Fruit fly (Drosophila melanogaster) whole organism, pupa: Measurements from ENCODE around the gene CG15478.

Experiments
- CG10348 ChIP-seq: fragments of 200-800 bp; sonication (Bioruptor generic); IDR thresholded peaks from 2 replicates; pipeline ENCODE4 v1.3.6; 2022; ENCODE audit warnings: missing biosample characterization, missing genetic modification characterization
- CG12605 ChIP-seq: fragments of 200-800 bp; sonication (Bioruptor generic); IDR thresholded peaks from 2 replicates; pipeline ENCODE4 v1.3.6; 2022; ENCODE audit warnings: missing biosample characterization, missing genetic modification characterization
- CG13204 ChIP-seq: fragments of 200-800 bp; sonication (Bioruptor generic); optimal IDR thresholded peaks from 2 replicates; lab custom pipeline; 2018; ENCODE audit warnings: missing biosample characterization, mild to moderate bottlenecking, missing genetic modification characterization, moderate library complexity
- CG14655 ChIP-seq: fragments of 200-800 bp; sonication (Bioruptor generic); optimal IDR thresholded peaks from 3 replicates; lab custom pipeline; 2017; ENCODE audit warnings: mild to moderate bottlenecking, missing biosample characterization, missing genetic modification reagents, missing genetic modification characterization
- CG15710 ChIP-seq: fragments of 200-800 bp; sonication (Bioruptor generic); optimal IDR thresholded peaks from 2 replicates; lab custom pipeline; 2018; ENCODE audit warnings: missing biosample characterization, mild to moderate bottlenecking, missing genetic modification characterization, moderate library complexity
- CG17806 ChIP-seq: fragments of 200-800 bp; sonication (Bioruptor generic); optimal IDR thresholded peaks from 2 replicates; lab custom pipeline; 2018; ENCODE audit warnings: missing biosample characterization, mild to moderate bottlenecking, missing genetic modification characterization, moderate library complexity
- CG32121 ChIP-seq: fragments of 200-800 bp; sonication (Bioruptor generic); IDR thresholded peaks from 2 replicates; pipeline ENCODE4 v1.3.6; 2022; ENCODE audit warnings: missing biosample characterization, missing genetic modification characterization
- CG34367 ChIP-seq: fragments of 200-800 bp; sonication (Bioruptor generic); optimal IDR thresholded peaks from 2 replicates; lab custom pipeline; 2018; ENCODE audit warnings: missing biosample characterization, mild to moderate bottlenecking, missing genetic modification characterization
- CG4496 ChIP-seq: fragments of 200-800 bp; sonication (Bioruptor generic); IDR thresholded peaks from 3 replicates; pipeline ENCODE4 v1.3.6; 2022; ENCODE audit warnings: missing biosample characterization, missing genetic modification characterization
- CG8159 ChIP-seq: fragments of 200-800 bp; sonication (Bioruptor generic); optimal IDR thresholded peaks from 3 replicates; lab custom pipeline; 2018; ENCODE audit warnings: missing biosample characterization, mild to moderate bottlenecking, missing genetic modification characterization, moderate library complexity
- CG8301 ChIP-seq: fragments of 200-800 bp; sonication (Bioruptor generic); optimal IDR thresholded peaks from 2 replicates; lab custom pipeline; 2018; ENCODE audit warnings: missing biosample characterization, mild to moderate bottlenecking, missing genetic modification characterization
- CG9948 ChIP-seq: fragments of 200-800 bp; sonication (Bioruptor generic); optimal IDR thresholded peaks from 2 replicates; lab custom pipeline; 2018; ENCODE audit warnings: missing biosample characterization, mild to moderate bottlenecking, missing genetic modification characterization, moderate library complexity
- D1 ChIP-seq: fragments of 200-800 bp; sonication (Bioruptor generic); optimal IDR thresholded peaks from 2 replicates; lab custom pipeline; 2018; ENCODE audit warnings: missing biosample characterization, mild to moderate bottlenecking, missing genetic modification characterization, moderate library complexity
- EcR ChIP-seq: fragments of 200-800 bp; sonication (Bioruptor generic); optimal IDR thresholded peaks from 3 replicates; lab custom pipeline; 2019; ENCODE audit warnings: missing biosample characterization, missing genetic modification characterization, mild to moderate bottlenecking, moderate library complexity, missing genetic modification reagents
- Ets98B ChIP-seq: fragments of 200-800 bp; sonication (Bioruptor generic); IDR thresholded peaks from 2 replicates; pipeline ENCODE4 v1.3.6; 2022; ENCODE audit warnings: missing biosample characterization, missing genetic modification characterization
- Pif1A ChIP-seq: fragments of 200-800 bp; sonication (Bioruptor generic); optimal IDR thresholded peaks from 3 replicates; lab custom pipeline; 2016; ENCODE audit warnings: missing biosample characterization, missing genetic modification characterization
- Pif1B ChIP-seq: fragments of 200-800 bp; sonication (Bioruptor generic); optimal IDR thresholded peaks from 3 replicates; lab custom pipeline; 2016; ENCODE audit warnings: missing biosample characterization, missing genetic modification characterization
- Snoo ChIP-seq: fragments of 200-800 bp; sonication (Bioruptor generic); optimal IDR thresholded peaks from 3 replicates; lab custom pipeline; 2017; ENCODE audit warnings: missing biosample characterization, mild to moderate bottlenecking, missing genetic modification characterization, inconsistent platforms
- fd96Ca ChIP-seq: fragments of 200-800 bp; sonication (Bioruptor generic); IDR thresholded peaks from 3 replicates; pipeline ENCODE4 v1.3.6; 2022; ENCODE audit warnings: missing biosample characterization, missing genetic modification characterization
- gl ChIP-seq: fragments of 200-800 bp; sonication (Bioruptor generic); optimal IDR thresholded peaks from 2 replicates; lab custom pipeline; 2018; ENCODE audit warnings: missing biosample characterization, mild to moderate bottlenecking, missing genetic modification characterization
- rn ChIP-seq: fragments of 200-800 bp; sonication (Bioruptor generic); IDR thresholded peaks from 2 replicates; pipeline ENCODE4 v1.3.6; 2022; ENCODE audit warnings: missing biosample characterization, missing genetic modification characterization

The CG15478 gene

dm6 chrX:7717832-7718231, at the start of gene CG15478:
Gene CG15478 (minus strand): TSS chrX:7717932.
- TF ChIP-seq CG8159 (tag; lab: Kevin White, UChicago) (no peak), Snoo (tag; lab: Kevin White, UChicago) (no peak), CG9948 (tag; lab: Kevin White, UChicago) (no peak), CG15710 (no peak), fd96Ca (GFP tag; lab: Robert Waterston, UW) (no peak), CG17806 (tag; lab: Kevin White, UChicago) (no peak), CG13204 (no peak), CG34367 (tag; lab: Kevin White, UChicago) (no peak), CG12605 (GFP tag; lab: Robert Waterston, UW) (no peak), CG14655 (GFP tag; lab: Kevin White, UChicago) (no peak), CG8301 (tag; lab: Kevin White, UChicago) (no peak), gl (tag; lab: Kevin White, UChicago) (no peak), Pif1B (GFP tag; lab: Kevin White, UChicago) (no peak), EcR (no peak), CG32121 (GFP tag; lab: Robert Waterston, UW) (no peak), CG4496 (no peak), Pif1A (no peak), Ets98B (GFP tag; lab: Robert Waterston, UW) (no peak), rn (no peak)

- TF ChIP-seq CG4496 (no peak), Pif1A (no peak), Snoo (tag; lab: Kevin White, UChicago) (no peak), Pif1B (GFP tag; lab: Kevin White, UChicago) (no peak), CG15710 (no peak), CG17806 (tag; lab: Kevin White, UChicago) (no peak), CG10348 (no peak), gl (tag; lab: Kevin White, UChicago) (no peak), CG14655 (GFP tag; lab: Kevin White, UChicago) (no peak)
These were observed 47.0 kb upstream of the CG15478 start, which contains the start of gene Ir7a for dm6 chrX:7764682-7765081. Gene Ir7a (plus strand): TSS chrX:7764982.

dm6 chrX:7746342-7746741, 28.6 kb upstream of the CG15478 start:
- TF ChIP-seq fd96Ca (GFP tag; lab: Robert Waterston, UW) = no peak
- no peak for TF ChIP-seq CG13204
- no peak for TF ChIP-seq CG17806 (tag; lab: Kevin White, UChicago)
- no peak for TF ChIP-seq CG8159 (tag; lab: Kevin White, UChicago)

dm6 chrX:7744036-7744435, 26.3 kb upstream of the CG15478 start:
- TF ChIP-seq CG13204 (no peak), rn (no peak), CG32121 (GFP tag; lab: Robert Waterston, UW) (no peak), CG15710 (no peak), Snoo (tag; lab: Kevin White, UChicago) (no peak), CG8159 (tag; lab: Kevin White, UChicago) (no peak), gl (tag; lab: Kevin White, UChicago) (no peak), CG17806 (tag; lab: Kevin White, UChicago) (no peak), fd96Ca (GFP tag; lab: Robert Waterston, UW) (no peak), CG9948 (tag; lab: Kevin White, UChicago) (no peak), CG34367 (tag; lab: Kevin White, UChicago) (no peak), CG4496 (no peak), Pif1B (GFP tag; lab: Kevin White, UChicago) (no peak), CG10348 (no peak), Ets98B (GFP tag; lab: Robert Waterston, UW) (no peak), CG8301 (tag; lab: Kevin White, UChicago) (no peak), Pif1A (no peak), D1 (tag; lab: Kevin White, UChicago) (no peak)

- no peak for TF ChIP-seq Pif1A
- TF ChIP-seq CG34367 (tag; lab: Kevin White, UChicago) = no peak
- no peak for TF ChIP-seq Snoo (tag; lab: Kevin White, UChicago)
- TF ChIP-seq Ets98B (GFP tag; lab: Robert Waterston, UW) = no peak
- no peak for TF ChIP-seq CG32121 (GFP tag; lab: Robert Waterston, UW)
- TF ChIP-seq rn = no peak
- no peak for TF ChIP-seq CG17806 (tag; lab: Kevin White, UChicago)
- TF ChIP-seq Pif1B (GFP tag; lab: Kevin White, UChicago) = no peak
- no peak for TF ChIP-seq CG4496
- no peak for TF ChIP-seq CG8159 (tag; lab: Kevin White, UChicago)
- no peak for TF ChIP-seq gl (tag; lab: Kevin White, UChicago)
- no peak for TF ChIP-seq CG15710
- TF ChIP-seq CG12605 (GFP tag; lab: Robert Waterston, UW) = no peak
- no peak for TF ChIP-seq CG14655 (GFP tag; lab: Kevin White, UChicago)
- no peak for TF ChIP-seq D1 (tag; lab: Kevin White, UChicago)
- TF ChIP-seq CG9948 (tag; lab: Kevin White, UChicago) = no peak
- TF ChIP-seq EcR = no peak
- no peak for TF ChIP-seq CG8301 (tag; lab: Kevin White, UChicago)
- no peak for TF ChIP-seq CG10348
These were observed 19.5 kb upstream of the CG15478 start for dm6 chrX:7737156-7737771.

dm6 chrX:7736593-7736992, 18.9 kb upstream of the CG15478 start, which contains the start of gene Tom40:
Gene Tom40 (plus strand): TSS chrX:7736893.
- TF ChIP-seq gl (tag; lab: Kevin White, UChicago) = no peak
- no peak for TF ChIP-seq CG15710
- no peak for TF ChIP-seq CG13204
- TF ChIP-seq Pif1A = no peak
- no peak for TF ChIP-seq CG12605 (GFP tag; lab: Robert Waterston, UW)
